Fruit fly (Drosophila melanogaster) whole organism, embryonic: Measurements from ENCODE around the gene Gk1.

Experiments used
- Atf3 ChIP-seq: fragments of 200-800 bp; sonication (Bioruptor generic); optimal IDR thresholded peaks from 3 replicates; lab custom pipeline; 2016; ENCODE audit warnings: missing biosample characterization, missing genetic modification characterization
- CG10979 ChIP-seq: fragments of 200-800 bp; sonication (Bioruptor generic); optimal IDR thresholded peaks from 2 replicates; lab custom pipeline; 2018; ENCODE audit warnings: missing biosample characterization, mild to moderate bottlenecking, missing genetic modification characterization, moderate library complexity
- CG11696 ChIP-seq: fragments of 200-800 bp; sonication (Bioruptor generic); IDR thresholded peaks from 2 replicates; pipeline ENCODE4 v1.3.6; 2022; ENCODE audit warnings: missing biosample characterization, missing genetic modification characterization
- CG12155 ChIP-seq: fragments of 200-800 bp; sonication (Bioruptor generic); optimal IDR thresholded peaks from 3 replicates; lab custom pipeline; 2016; ENCODE audit warnings: missing biosample characterization, missing genetic modification characterization
- CG13123 ChIP-seq: fragments of 200-800 bp; sonication (Bioruptor generic); optimal IDR thresholded peaks from 2 replicates; lab custom pipeline; 2016; ENCODE audit warnings: missing biosample characterization, missing genetic modification characterization
- CG14710 ChIP-seq: fragments of 200-800 bp; sonication (Bioruptor generic); optimal IDR thresholded peaks from 3 replicates; lab custom pipeline; 2019; ENCODE audit warnings: missing biosample characterization, mild to moderate bottlenecking, missing genetic modification characterization, moderate library complexity
- CG15073 ChIP-seq: fragments of 200-800 bp; sonication (Bioruptor generic); optimal IDR thresholded peaks from 2 replicates; lab custom pipeline; 2016; ENCODE audit warnings: missing biosample characterization, missing genetic modification characterization
- CG1602 ChIP-seq: fragments of 200-800 bp; sonication (Bioruptor generic); optimal IDR thresholded peaks from 3 replicates; lab custom pipeline; 2016; ENCODE audit warnings: missing biosample characterization, missing genetic modification characterization
- CG17612 ChIP-seq: fragments of 200-800 bp; sonication (Bioruptor generic); IDR thresholded peaks from 2 replicates; pipeline ENCODE4 v1.3.6; 2022; ENCODE audit warnings: missing biosample characterization, missing genetic modification characterization
- CG18599 ChIP-seq: fragments of 200-800 bp; sonication (Bioruptor generic); optimal IDR thresholded peaks from 3 replicates; lab custom pipeline; 2017; ENCODE audit warnings: missing biosample characterization, missing genetic modification characterization, mild to moderate bottlenecking, moderate library complexity, missing genetic modification reagents
- CG4328 ChIP-seq: fragments of 200-800 bp; sonication (Bioruptor generic); optimal IDR thresholded peaks from 3 replicates; lab custom pipeline; 2017; ENCODE audit warnings: missing biosample characterization, missing genetic modification reagents, missing genetic modification characterization
- CG4404 ChIP-seq: fragments of 200-800 bp; sonication (Bioruptor generic); IDR thresholded peaks from 2 replicates; pipeline ENCODE4 v1.3.6; 2022; ENCODE audit warnings: missing biosample characterization, missing genetic modification characterization
- CG6175 ChIP-seq: fragments of 200-800 bp; sonication (Bioruptor generic); IDR thresholded peaks from 3 replicates; pipeline ENCODE4 v1.3.6; 2022; ENCODE audit warnings: missing biosample characterization, missing genetic modification characterization
- CG6254 ChIP-seq: fragments of 200-800 bp; sonication (Bioruptor generic); optimal IDR thresholded peaks from 3 replicates; lab custom pipeline; 2017; ENCODE audit warnings: mild to moderate bottlenecking, missing biosample characterization, missing genetic modification reagents, missing genetic modification characterization
- CG6813 ChIP-seq: fragments of 200-800 bp; sonication (Bioruptor generic); optimal IDR thresholded peaks from 2 replicates; lab custom pipeline; 2017; ENCODE audit warnings: missing biosample characterization, missing genetic modification characterization, mild to moderate bottlenecking, moderate library complexity, missing genetic modification reagents
- CG8388 ChIP-seq: fragments of 200-800 bp; sonication (Bioruptor generic); optimal IDR thresholded peaks from 2 replicates; lab custom pipeline; 2019; ENCODE audit warnings: missing biosample characterization, mild to moderate bottlenecking, missing genetic modification characterization, moderate library complexity
- CG9876 ChIP-seq: fragments of 200-800 bp; sonication (Bioruptor generic); optimal IDR thresholded peaks from 2 replicates; lab custom pipeline; 2016; ENCODE audit warnings: missing biosample characterization, missing genetic modification characterization
- CHES-1-like ChIP-seq: fragments of 200-800 bp; sonication (Bioruptor generic); optimal IDR thresholded peaks from 2 replicates; lab custom pipeline; 2016; ENCODE audit warnings: missing biosample characterization, missing genetic modification characterization
- Chrac-16 ChIP-seq: fragments of 200-800 bp; sonication (Bioruptor generic); optimal IDR thresholded peaks from 3 replicates; lab custom pipeline; 2016; ENCODE audit warnings: missing biosample characterization, missing genetic modification characterization
- D ChIP-seq, 2 experiments: fragments of 200-800 bp in 1 of 2; fragments of >200 bp in 1 of 2; sonication (Bioruptor generic) in 1 of 2; optimal IDR thresholded peaks; 2 replicates in 1 of 2; 3 replicates in 1 of 2; lab custom pipeline; 2017; ENCODE audit warnings: mild to moderate bottlenecking in 1 of 2, missing biosample characterization in 1 of 2, missing genetic modification characterization in 1 of 2, missing genetic modification reagents in 1 of 2
- Doc2 ChIP-seq: fragments of 200-800 bp; sonication (Bioruptor generic); IDR thresholded peaks from 2 replicates; pipeline ENCODE4 v1.3.6; 2022; ENCODE audit warnings: missing biosample characterization, missing genetic modification characterization
- Ets65A ChIP-seq: fragments of 200-800 bp; sonication (Bioruptor generic); peaks from one replicate; lab custom pipeline; 2016; ENCODE audit warnings: missing biosample characterization, missing genetic modification characterization
- Fer2 ChIP-seq: fragments of 200-800 bp; sonication (Bioruptor generic); optimal IDR thresholded peaks from 2 replicates; lab custom pipeline; 2018; ENCODE audit warnings: missing biosample characterization, mild to moderate bottlenecking, missing genetic modification characterization, moderate library complexity
- HLH54F ChIP-seq: fragments of 200-800 bp; sonication (Bioruptor generic); optimal IDR thresholded peaks from 3 replicates; lab custom pipeline; 2016; ENCODE audit warnings: missing biosample characterization, missing genetic modification characterization
- Neu2 ChIP-seq: fragments of 200-800 bp; sonication (Bioruptor generic); optimal IDR thresholded peaks from 3 replicates; lab custom pipeline; 2016; ENCODE audit warnings: missing biosample characterization, missing genetic modification characterization, borderline replicate concordance
- Oaz ChIP-seq: fragments of 200-800 bp; sonication (Bioruptor generic); IDR thresholded peaks from 2 replicates; pipeline ENCODE4 v1.3.6; 2022; ENCODE audit warnings: missing biosample characterization, missing genetic modification characterization
- Ravus ChIP-seq: fragments of 200-800 bp; sonication (Bioruptor generic); IDR thresholded peaks from 2 replicates; pipeline ENCODE4 v1.3.6; 2022; ENCODE audit warnings: missing biosample characterization, missing genetic modification characterization
- Six4 ChIP-seq: fragments of 200-800 bp; sonication (Bioruptor generic); optimal IDR thresholded peaks from 2 replicates; lab custom pipeline; 2016; ENCODE audit warnings: missing biosample characterization, missing genetic modification characterization
- Ssrp ChIP-seq: fragments of 200-800 bp; sonication (Bioruptor generic); optimal IDR thresholded peaks from 2 replicates; lab custom pipeline; 2018; ENCODE audit warnings: missing biosample characterization, mild to moderate bottlenecking, missing genetic modification characterization, moderate library complexity
- ap ChIP-seq: fragments of 200-800 bp; sonication (Bioruptor generic); IDR thresholded peaks from 2 replicates; pipeline ENCODE4 v1.3.6; 2022; ENCODE audit warnings: missing biosample characterization, missing genetic modification characterization
- bigmax ChIP-seq: fragments of 200-800 bp; sonication (Bioruptor generic); optimal IDR thresholded peaks from 2 replicates; lab custom pipeline; 2018; ENCODE audit warnings: missing biosample characterization, mild to moderate bottlenecking, missing genetic modification characterization
- ci ChIP-seq: fragments of 200-800 bp; sonication (Bioruptor generic); IDR thresholded peaks from 3 replicates; pipeline ENCODE4 v1.3.6; 2022; ENCODE audit warnings: missing biosample characterization, missing genetic modification characterization
- dati ChIP-seq: fragments of 200-800 bp; sonication (Bioruptor generic); IDR thresholded peaks from 2 replicates; pipeline ENCODE4 v1.3.6; 2022; ENCODE audit warnings: missing biosample characterization, missing genetic modification characterization
- dm ChIP-seq: fragments of 200-800 bp; sonication (Bioruptor generic); optimal IDR thresholded peaks from 3 replicates; lab custom pipeline; 2016; ENCODE audit warnings: missing biosample characterization, missing genetic modification characterization
- fd102C ChIP-seq: fragments of 200-800 bp; sonication (Bioruptor generic); optimal IDR thresholded peaks from 2 replicates; lab custom pipeline; 2018; ENCODE audit warnings: missing biosample characterization, mild to moderate bottlenecking, missing genetic modification characterization, moderate library complexity
- grau ChIP-seq: fragments of 200-800 bp; optimal IDR thresholded peaks from 3 replicates; lab custom pipeline; 2019; ENCODE audit warnings: missing biosample characterization, mild to moderate bottlenecking, missing genetic modification characterization, moderate library complexity
- ham ChIP-seq: fragments of 200-800 bp; sonication (Bioruptor generic); IDR thresholded peaks from 2 replicates; pipeline ENCODE4 v1.3.6; 2022; ENCODE audit warnings: missing biosample characterization, missing genetic modification characterization
- lab ChIP-seq: fragments of 200-800 bp; sonication (Bioruptor generic); optimal IDR thresholded peaks from 3 replicates; lab custom pipeline; 2017; ENCODE audit warnings: missing biosample characterization, missing genetic modification characterization, mild to moderate bottlenecking, moderate library complexity, missing genetic modification reagents
- mirr ChIP-seq: fragments of 200-800 bp; sonication (Bioruptor generic); optimal IDR thresholded peaks from 3 replicates; lab custom pipeline; 2018; ENCODE audit warnings: missing biosample characterization, mild to moderate bottlenecking, missing genetic modification characterization
- mld ChIP-seq: fragments of 200-800 bp; sonication (Bioruptor generic); IDR thresholded peaks from 3 replicates; pipeline ENCODE4 v1.3.6; 2022; ENCODE audit warnings: missing biosample characterization, missing genetic modification characterization; ENCODE audit not compliant: partially characterized antibody
- p53 ChIP-seq: fragments of 200-800 bp; sonication (Bioruptor generic); optimal IDR thresholded peaks from 2 replicates; lab custom pipeline; 2016; ENCODE audit warnings: missing biosample characterization, missing genetic modification characterization
- pros ChIP-seq: fragments of 200-800 bp; sonication (Bioruptor generic); optimal IDR thresholded peaks from 3 replicates; lab custom pipeline; 2019; ENCODE audit warnings: missing biosample characterization, mild to moderate bottlenecking, missing genetic modification characterization, moderate library complexity
- sr ChIP-seq: fragments of 200-800 bp; sonication (Bioruptor generic); IDR thresholded peaks from 3 replicates; pipeline ENCODE4 v1.3.6; 2022; ENCODE audit warnings: missing biosample characterization, missing genetic modification characterization
- ssp ChIP-seq: fragments of 200-800 bp; sonication (Bioruptor generic); IDR thresholded peaks from 2 replicates; pipeline ENCODE4 v1.3.6; 2022; ENCODE audit warnings: missing biosample characterization, missing genetic modification characterization
- tap ChIP-seq: fragments of 200-800 bp; optimal IDR thresholded peaks from 3 replicates; lab custom pipeline; 2019; ENCODE audit warnings: missing biosample characterization, mild to moderate bottlenecking, missing genetic modification characterization, moderate library complexity
- tll ChIP-seq, 2 experiments: fragments of 200-800 bp in 1 of 2; fragments of >200 bp in 1 of 2; sonication (Bioruptor generic) in 1 of 2; optimal IDR thresholded peaks; 2 replicates each; lab custom pipeline; 2017 to 2019; ENCODE audit warnings: missing biosample characterization in 2 of 2, missing genetic modification characterization in 2 of 2, mild to moderate bottlenecking in 1 of 2, moderate library complexity in 1 of 2
- unpg ChIP-seq: fragments of 200-800 bp; sonication (Bioruptor generic); optimal IDR thresholded peaks from 3 replicates; lab custom pipeline; 2018; ENCODE audit warnings: missing biosample characterization, mild to moderate bottlenecking, missing genetic modification characterization, moderate library complexity
- usp ChIP-seq: fragments of >200 bp; optimal IDR thresholded peaks from 2 replicates; lab custom pipeline; 2017; ENCODE audit warnings: missing biosample characterization, missing genetic modification characterization
- zf30C ChIP-seq: fragments of 200-800 bp; sonication (Bioruptor generic); optimal IDR thresholded peaks from 3 replicates; lab custom pipeline; 2018; ENCODE audit warnings: missing biosample characterization, mild to moderate bottlenecking, missing genetic modification characterization
- zfh2 ChIP-seq: fragments of 200-800 bp; sonication (Bioruptor generic); optimal IDR thresholded peaks from 2 replicates; lab custom pipeline; 2016; ENCODE audit warnings: missing biosample characterization, missing genetic modification characterization

Gene Gk1

DNA sequence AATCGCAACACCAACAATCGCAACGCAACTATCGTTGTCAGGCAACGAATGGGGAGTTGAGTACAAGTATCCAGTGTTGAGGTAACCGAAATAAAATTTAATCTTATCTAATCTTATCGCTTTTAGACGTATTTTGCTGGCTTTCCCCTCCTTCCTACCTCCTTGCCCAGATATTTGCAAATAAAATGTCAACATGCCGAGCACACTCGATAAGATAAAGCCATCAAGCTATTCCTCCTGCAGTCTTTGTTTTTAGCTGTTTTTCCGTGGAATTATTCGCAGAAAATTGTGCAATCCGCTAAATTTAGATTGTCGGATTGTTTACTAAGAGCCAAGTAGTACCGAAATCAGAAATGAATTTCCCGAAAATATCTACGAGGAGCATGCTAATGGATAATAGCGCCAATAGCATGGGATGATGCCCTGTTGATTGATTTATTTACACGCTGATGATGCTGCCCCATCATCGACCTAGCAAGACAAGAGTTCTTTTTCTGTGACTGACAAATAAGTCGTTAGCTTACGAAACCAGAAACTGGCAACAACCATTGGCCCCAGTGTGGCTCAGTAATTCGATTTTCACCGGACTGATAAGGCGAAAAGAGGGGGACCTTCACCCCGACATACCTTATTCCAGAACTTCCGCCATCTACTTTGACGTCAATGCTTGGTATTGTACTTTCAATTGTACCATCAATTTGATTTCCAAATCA, 48.9 kb downstream of the Gk1 start (continued):
- no peak for TF ChIP-seq CG17612 (GFP tag; lab: Robert Waterston, UW)
- TF ChIP-seq p53 (GFP tag; lab: Kevin White, UChicago) = no peak
- TF ChIP-seq ssp (GFP tag; lab: Robert Waterston, UW) = no peak
- no peak for TF ChIP-seq CG14710 (tag; lab: Kevin White, UChicago)
- TF ChIP-seq Oaz = no peak
- TF ChIP-seq Neu2 = no peak
- no peak for TF ChIP-seq Doc2 (GFP tag; lab: Robert Waterston, UW)
- no peak for TF ChIP-seq CG12155 (GFP tag; lab: Kevin White, UChicago)
- TF ChIP-seq pros (GFP tag; lab: Kevin White, UChicago) = no peak
- no peak for TF ChIP-seq Atf3
- TF ChIP-seq Ssrp (tag; lab: Kevin White, UChicago) = no peak
- TF ChIP-seq grau = no peak
- no peak for TF ChIP-seq fd102C
- no peak for TF ChIP-seq HLH54F
- TF ChIP-seq zf30C = no peak
- TF ChIP-seq CHES-1-like (GFP tag; lab: Kevin White, UChicago) = no peak
- TF ChIP-seq mirr (GFP tag; lab: Kevin White, UChicago) = peak; percentile 86
- TF ChIP-seq tll (GFP tag; optimal IDR thresholded peaks at IDR 0.05; lab: Kevin White, UChicago) = no peak
- TF ChIP-seq usp (GFP tag; lab: Kevin White, UChicago) = no peak
- no peak for TF ChIP-seq ap (GFP tag; lab: Robert Waterston, UW)
- TF ChIP-seq Ets65A = no peak
- TF ChIP-seq zfh2 = no peak
- no peak for TF ChIP-seq CG4328 (GFP tag; lab: Kevin White, UChicago)
- TF ChIP-seq CG15073 = no peak
- no peak for TF ChIP-seq CG9876 (GFP tag; lab: Kevin White, UChicago)
- no peak for TF ChIP-seq mld
- no peak for TF ChIP-seq Ravus (GFP tag; lab: Robert Waterston, UW)
- no peak for TF ChIP-seq dm (GFP tag; lab: Kevin White, UChicago)
- no peak for TF ChIP-seq dati
- TF ChIP-seq CG6254 = no peak
- no peak for TF ChIP-seq ci
- TF ChIP-seq sr = no peak
- peak; percentile 7 for TF ChIP-seq CG18599 (GFP tag; lab: Kevin White, UChicago)
- TF ChIP-seq CG8388 (GFP tag; lab: Kevin White, UChicago) = no peak
- TF ChIP-seq tap (tag; lab: Kevin White, UChicago) = no peak
- no peak for TF ChIP-seq CG13123
- TF ChIP-seq CG6175 = no peak
- peak; percentile 38 for TF ChIP-seq lab (GFP tag; lab: Kevin White, UChicago)
- no peak for TF ChIP-seq ham (GFP tag; lab: Robert Waterston, UW)
- TF ChIP-seq CG4404 = no peak
- no peak for TF ChIP-seq CG1602 (GFP tag; lab: Kevin White, UChicago)
- TF ChIP-seq bigmax = no peak
- TF ChIP-seq CG10979 (tag; lab: Kevin White, UChicago) = no peak
- TF ChIP-seq Fer2 (tag; lab: Kevin White, UChicago) = no peak
- TF ChIP-seq CG11696 = no peak
- TF ChIP-seq CG6813 = no peak
- no peak for TF ChIP-seq D (optimal IDR thresholded peaks at IDR 0.05; lab: Kevin White, UChicago)
- no peak for TF ChIP-seq D (GFP tag; optimal IDR thresholded peaks at IDR 0.05; lab: Kevin White, UChicago)
- no peak for TF ChIP-seq Chrac-16 (GFP tag; lab: Kevin White, UChicago)
- TF ChIP-seq unpg = no peak
- TF ChIP-seq Six4 (GFP tag; lab: Kevin White, UChicago) = no peak
